Worm (Caenorhabditis elegans) whole organism, L4 larva: Measurements from ENCODE around the gene epg-3.
A peak's percentile ranks its signal among the peaks of the same experiment; 100 is the strongest.

Experiments used
- D1046.2 ChIP-seq: fragments of 200-800 bp; sonication (Bioruptor generic); IDR thresholded peaks from 2 replicates; pipeline ENCODE4 v1.3.6; 2022; ENCODE audit warnings: missing genetic modification characterization, missing compliant biosample characterization
- F37D6.2 ChIP-seq: sonication (generic microtip); optimal IDR thresholded peaks from 2 replicates; lab custom pipeline; 2016; ENCODE audit warnings: mild to moderate bottlenecking, missing genetic modification characterization, missing compliant biosample characterization
- F49E8.2 ChIP-seq: sonication (generic microtip); optimal IDR thresholded peaks from 2 replicates; lab custom pipeline; 2016; ENCODE audit warnings: missing compliant biosample characterization, mild to moderate bottlenecking, missing genetic modification characterization, borderline replicate concordance
- Y105C5A.15 ChIP-seq: fragments of 200-800 bp; sonication (Bioruptor generic); IDR thresholded peaks from 2 replicates; pipeline ENCODE4 v1.3.6; 2022; ENCODE audit warnings: missing genetic modification characterization, missing compliant biosample characterization
- Y5F2A.4 ChIP-seq: fragments of 200-800 bp; sonication (Bioruptor generic); optimal IDR thresholded peaks from 2 replicates; lab custom pipeline; 2018; ENCODE audit warnings: mild to moderate bottlenecking, missing genetic modification characterization, missing compliant biosample characterization
- Y75B8A.6 ChIP-seq: fragments of 200-800 bp; sonication (Bioruptor generic); IDR thresholded peaks from 2 replicates; pipeline ENCODE4 v1.3.6; 2022; ENCODE audit warnings: missing genetic modification reagents, missing genetic modification characterization, missing compliant biosample characterization
- ZK337.2 ChIP-seq: fragments of 200-800 bp; sonication (Bioruptor generic); IDR thresholded peaks from 2 replicates; pipeline ENCODE4 v1.3.6; 2022; ENCODE audit warnings: missing genetic modification reagents, missing genetic modification characterization, missing compliant biosample characterization
- ZK546.5 ChIP-seq, 2 experiments: sonication (generic microtip); optimal IDR thresholded peaks; 2 replicates each; lab custom pipeline; 2017; ENCODE audit warnings: missing biosample characterization in 2 of 2, missing genetic modification characterization in 2 of 2
- arid-1 ChIP-seq: fragments of 200-800 bp; sonication (Bioruptor generic); conservative IDR thresholded peaks from 2 replicates; pipeline ENCODE4 v1.3.6; 2022; ENCODE audit warnings: missing genetic modification reagents, missing genetic modification characterization, missing compliant biosample characterization
- ceh-32 ChIP-seq: sonication (generic microtip); optimal IDR thresholded peaks from 2 replicates; lab custom pipeline; 2016; ENCODE audit warnings: mild to moderate bottlenecking, missing genetic modification characterization, missing compliant biosample characterization; ENCODE audit not compliant: poor library complexity
- ceh-44 ChIP-seq: fragments of 200-800 bp; sonication (Bioruptor generic); IDR thresholded peaks from 2 replicates; pipeline ENCODE4 v1.3.6; 2022; ENCODE audit warnings: missing genetic modification reagents, missing genetic modification characterization, missing compliant biosample characterization
- ceh-62 ChIP-seq: sonication (generic microtip); optimal IDR thresholded peaks from 2 replicates; lab custom pipeline; 2017; ENCODE audit warnings: missing biosample characterization, missing genetic modification characterization
- daf-16 ChIP-seq, 3 experiments: sonication (generic microtip); optimal IDR thresholded peaks; 2 replicates each; lab custom pipeline; 2016 to 2017; ENCODE audit warnings: missing genetic modification characterization in 3 of 3, missing genetic modification reagents in 3 of 3, mild to moderate bottlenecking in 2 of 3, missing compliant biosample characterization in 2 of 3, missing biosample characterization in 1 of 3, moderate library complexity in 1 of 3
- dmd-6 ChIP-seq: fragments of 200-800 bp; sonication (Bioruptor generic); IDR thresholded peaks from 2 replicates; pipeline ENCODE4 v1.3.6; 2022; ENCODE audit warnings: missing genetic modification reagents, missing genetic modification characterization, missing compliant biosample characterization
- dmd-9 ChIP-seq: fragments of 200-800 bp; sonication (Bioruptor generic); IDR thresholded peaks from 2 replicates; pipeline ENCODE4 v1.3.6; 2022; ENCODE audit warnings: missing genetic modification reagents, missing genetic modification characterization, missing compliant biosample characterization
- dve-1 ChIP-seq: sonication (generic microtip); optimal IDR thresholded peaks from 2 replicates; lab custom pipeline; 2017; ENCODE audit warnings: antibody characterized with exemption, mild to moderate bottlenecking, missing genetic modification characterization, missing compliant biosample characterization; ENCODE audit not compliant: insufficient read depth
- egl-43 ChIP-seq: fragments of 200-800 bp; sonication (Bioruptor generic); IDR thresholded peaks from 2 replicates; pipeline ENCODE4 v1.3.6; 2022; ENCODE audit warnings: missing genetic modification reagents, missing genetic modification characterization, missing compliant biosample characterization
- fkh-10 ChIP-seq: fragments of 150-350 bp; optimal IDR thresholded peaks from 2 replicates; lab custom pipeline; 2014; ENCODE audit warnings: missing biosample characterization, missing genetic modification reagents, missing genetic modification characterization
- fos-1 ChIP-seq: fragments of 150-350 bp; optimal IDR thresholded peaks from 2 replicates; lab custom pipeline; 2014; ENCODE audit warnings: missing biosample characterization, missing genetic modification characterization
- hlh-11 ChIP-seq: fragments of 200-800 bp; sonication (Bioruptor generic); optimal IDR thresholded peaks from 2 replicates; lab custom pipeline; 2018; ENCODE audit warnings: mild to moderate bottlenecking, missing genetic modification characterization, missing compliant biosample characterization
- hlh-30 ChIP-seq: sonication (generic microtip); optimal IDR thresholded peaks from 2 replicates; lab custom pipeline; 2017; ENCODE audit warnings: antibody characterized with exemption, mild to moderate bottlenecking, missing genetic modification characterization, missing compliant biosample characterization; ENCODE audit not compliant: insufficient read depth
- lin-1 ChIP-seq: fragments of 200-800 bp; sonication (Bioruptor generic); IDR thresholded peaks from 2 replicates; pipeline ENCODE4 v1.3.6; 2022; ENCODE audit warnings: missing genetic modification reagents, missing genetic modification characterization, missing compliant biosample characterization
- lin-15B ChIP-seq: fragments of 150-350 bp; sonication (generic microtip); optimal IDR thresholded peaks from 3 replicates; lab custom pipeline; 2014; ENCODE audit warnings: missing biosample characterization, missing genetic modification characterization
- lin-29 ChIP-seq: fragments of 200-800 bp; sonication (Bioruptor generic); IDR thresholded peaks from 2 replicates; pipeline ENCODE4 v1.3.6; 2022; ENCODE audit warnings: missing genetic modification reagents, missing genetic modification characterization, missing compliant biosample characterization
- lin-38 ChIP-seq: fragments of 200-800 bp; sonication (Bioruptor generic); IDR thresholded peaks from 2 replicates; pipeline ENCODE4 v1.3.6; 2022; ENCODE audit warnings: missing genetic modification reagents, missing genetic modification characterization, missing compliant biosample characterization
- lsy-2 ChIP-seq, 2 experiments: fragments of 150-350 bp in 1 of 2; sonication (generic microtip) in 1 of 2; optimal IDR thresholded peaks; 2 replicates each; lab custom pipeline; 2014 to 2017; ENCODE audit warnings: missing biosample characterization in 2 of 2, missing genetic modification characterization in 2 of 2
- mdl-1 ChIP-seq, 2 experiments: fragments of 150-350 bp in 1 of 2; sonication (generic microtip) in 1 of 2; optimal IDR thresholded peaks; 2 replicates each; lab custom pipeline; 2014 to 2017; ENCODE audit warnings: missing biosample characterization in 2 of 2, missing genetic modification characterization in 2 of 2
- mdt-29 ChIP-seq: fragments of 200-800 bp; sonication (Bioruptor generic); IDR thresholded peaks from 2 replicates; pipeline ENCODE4 v1.3.6; 2022; ENCODE audit warnings: missing genetic modification reagents, missing genetic modification characterization, missing compliant biosample characterization
- mep-1 ChIP-seq: fragments of 150-350 bp; sonication (generic microtip); optimal IDR thresholded peaks from 3 replicates; lab custom pipeline; 2014; ENCODE audit warnings: missing biosample characterization, missing genetic modification characterization
- mes-2 ChIP-seq: sonication (generic microtip); optimal IDR thresholded peaks from 2 replicates; lab custom pipeline; 2016; ENCODE audit warnings: missing genotype, mild to moderate bottlenecking, missing genetic modification characterization, missing compliant biosample characterization; ENCODE audit not compliant: poor library complexity, severe bottlenecking
- nhr-102 ChIP-seq: sonication (generic microtip); optimal IDR thresholded peaks from 2 replicates; lab custom pipeline; 2016; ENCODE audit warnings: mild to moderate bottlenecking, missing genetic modification characterization, moderate library complexity, missing compliant biosample characterization
- nhr-11 ChIP-seq: fragments of 150-350 bp; optimal IDR thresholded peaks from 2 replicates; lab custom pipeline; 2014; ENCODE audit warnings: missing biosample characterization, missing genetic modification characterization
- nhr-28 ChIP-seq: fragments of 150-350 bp; optimal IDR thresholded peaks from 2 replicates; lab custom pipeline; 2014; ENCODE audit warnings: missing biosample characterization, missing genetic modification characterization
- nhr-48 ChIP-seq: sonication (generic microtip); optimal IDR thresholded peaks from 2 replicates; lab custom pipeline; 2016; ENCODE audit warnings: mild to moderate bottlenecking, missing genetic modification characterization, missing compliant biosample characterization
- nhr-6 ChIP-seq: fragments of 150-350 bp; optimal IDR thresholded peaks from 2 replicates; lab custom pipeline; 2014; ENCODE audit warnings: missing biosample characterization, missing genetic modification characterization
- nhr-76 ChIP-seq: fragments of 150-350 bp; optimal IDR thresholded peaks from 2 replicates; lab custom pipeline; 2014; ENCODE audit warnings: missing biosample characterization, missing genetic modification characterization
- php-3 ChIP-seq: fragments of 200-800 bp; sonication (Bioruptor generic); IDR thresholded peaks from 2 replicates; pipeline ENCODE4 v1.3.6; 2022; ENCODE audit warnings: missing genetic modification reagents, missing genetic modification characterization, missing compliant biosample characterization
- pqm-1 ChIP-seq: sonication (generic microtip); optimal IDR thresholded peaks from 2 replicates; lab custom pipeline; 2017; ENCODE audit warnings: missing biosample characterization, missing genetic modification characterization
- rbr-2 ChIP-seq: sonication (generic microtip); optimal IDR thresholded peaks from 2 replicates; lab custom pipeline; 2016; ENCODE audit warnings: missing genotype, missing genetic modification characterization, missing compliant biosample characterization
- set-16 ChIP-seq: fragments of 200-800 bp; sonication (Bioruptor generic); IDR thresholded peaks from 2 replicates; pipeline ENCODE4 v1.3.6; 2022; ENCODE audit warnings: missing genetic modification reagents, missing genetic modification characterization, missing compliant biosample characterization
- skn-1 ChIP-seq: fragments of 150-350 bp; optimal IDR thresholded peaks from 2 replicates; lab custom pipeline; 2014; ENCODE audit warnings: missing biosample characterization, missing genetic modification characterization
- snpc-4 ChIP-seq: fragments of 150-350 bp; optimal IDR thresholded peaks from 2 replicates; lab custom pipeline; 2014; ENCODE audit warnings: missing biosample characterization, missing genetic modification characterization
- spr-1 ChIP-seq: sonication (generic microtip); optimal IDR thresholded peaks from 2 replicates; lab custom pipeline; 2016; ENCODE audit warnings: mild to moderate bottlenecking, missing genetic modification characterization, missing compliant biosample characterization
- zag-1 ChIP-seq: fragments of 150-350 bp; optimal IDR thresholded peaks from 2 replicates; lab custom pipeline; 2014; ENCODE audit warnings: missing biosample characterization, missing genetic modification characterization

Gene epg-3

ce11 chrIII:12967437-12968043 lies 33.0 kb downstream of the epg-3 start:
- TF ChIP-seq lin-38 (GFP tag; lab: Robert Waterston, UW): peak; percentile 7; the same call in 1 of the 2 replicates
- peak; percentile 57 for TF ChIP-seq dmd-6 (GFP tag; lab: Robert Waterston, UW)
- TF ChIP-seq pqm-1: peak; percentile 57
- no peak for TF ChIP-seq mdt-29 (GFP tag; lab: Robert Waterston, UW)
- TF ChIP-seq D1046.2 (GFP tag; lab: Robert Waterston, UW): no peak
- no peak for TF ChIP-seq lin-1 (GFP tag; lab: Robert Waterston, UW)
- TF ChIP-seq F49E8.2 (tag; lab: Kevin White, UChicago): peak; percentile 24
- peak; percentile 24 for TF ChIP-seq hlh-11
- peak; percentile 70 for TF ChIP-seq dve-1 (tag; lab: Kevin White, UChicago)
- no peak for TF ChIP-seq daf-16 (GFP tag; optimal IDR thresholded peaks at IDR 0.05; lab: Kevin White, UChicago)
- peak; percentile 8 for TF ChIP-seq daf-16 (tag; optimal IDR thresholded peaks at IDR 0.05; lab: Kevin White, UChicago)
- peak; percentile 61 for TF ChIP-seq php-3
- no peak for TF ChIP-seq mdl-1 (tag; optimal IDR thresholded peaks at IDR 0.05; lab: Kevin White, UChicago)
- peak; percentile 38 for TF ChIP-seq mep-1 (tag; lab: Kevin White, UChicago)
- no peak for TF ChIP-seq nhr-6
- peak; percentile 31 for TF ChIP-seq nhr-28
- peak in 1 of 2 experiments; percentile 44 for TF ChIP-seq lsy-2 (tag; optimal IDR thresholded peaks at IDR 0.05; lab: Kevin White, UChicago)

ce11 chrIII:12968330-12968729 lies 33.8 kb downstream of the epg-3 start:
- TF ChIP-seq nhr-48 (tag; lab: Kevin White, UChicago) (no peak), nhr-76 (tag; lab: Kevin White, UChicago) (no peak), F49E8.2 (tag; lab: Kevin White, UChicago) (no peak), ceh-32 (no peak), daf-16 (GFP tag; optimal IDR thresholded peaks at IDR 0.05; lab: Kevin White, UChicago) (no peak), daf-16 (tag; optimal IDR thresholded peaks at IDR 0.05; lab: Kevin White, UChicago) (no peak), hlh-11 (no peak), set-16 (GFP tag; lab: Robert Waterston, UW) (peak; percentile 51)
- TF ChIP-seq, all 104 proteins: peak for 1

ce11 chrIII:12971828-12972379 lies 37.4 kb downstream of the epg-3 start:
- TF ChIP-seq ZK337.2 (no peak), ceh-44 (GFP tag; lab: Robert Waterston, UW) (no peak), Y105C5A.15 (GFP tag; lab: Robert Waterston, UW) (no peak), ceh-32 (no peak), ZK546.5 (tag; optimal IDR thresholded peaks at IDR 0.05; lab: Kevin White, UChicago) (no peak), lin-29 (GFP tag; lab: Robert Waterston, UW) (no peak), nhr-48 (tag; lab: Kevin White, UChicago) (no peak), snpc-4 (tag; lab: Kevin White, UChicago) (no peak), skn-1 (tag; lab: Kevin White, UChicago) (no peak), lin-15B (no peak), spr-1 (tag; lab: Kevin White, UChicago) (no peak), lin-38 (GFP tag; lab: Robert Waterston, UW) (no peak), F37D6.2 (tag; lab: Kevin White, UChicago) (no peak), D1046.2 (GFP tag; lab: Robert Waterston, UW) (no peak), arid-1 (GFP tag; lab: Robert Waterston, UW) (no peak), egl-43 (no peak), mes-2 (tag; lab: Kevin White, UChicago) (peak; percentile 35), dmd-9 (no peak), hlh-30 (tag; lab: Kevin White, UChicago) (peak; percentile 61), zag-1 (tag; lab: Kevin White, UChicago) (no peak), fkh-10 (GFP tag; lab: Kevin White, UChicago) (no peak), nhr-76 (tag; lab: Kevin White, UChicago) (no peak), Y75B8A.6 (GFP tag; lab: Robert Waterston, UW) (no peak), nhr-11 (tag; lab: Kevin White, UChicago) (no peak), fos-1 (no peak), mdl-1 (tag; optimal IDR thresholded peaks at IDR 0.05; lab: Kevin White, UChicago) (no peak), F49E8.2 (tag; lab: Kevin White, UChicago) (no peak), rbr-2 (tag; lab: Kevin White, UChicago) (no peak), Y5F2A.4 (no peak), ceh-62 (no peak), nhr-102 (tag; lab: Kevin White, UChicago) (no peak), nhr-6 (no peak), daf-16 (GFP tag; optimal IDR thresholded peaks at IDR 0.05; lab: Kevin White, UChicago) (no peak), daf-16 (tag; optimal IDR thresholded peaks at IDR 0.05; lab: Kevin White, UChicago) (peak; percentile 43)
